Fruit fly (Drosophila melanogaster) S2 (cell line): ENCODE measurements around the gene tfc.

Source experiments
- CG8478 ChIP-seq: fragments of >200 bp; optimal IDR thresholded peaks from 2 replicates; lab custom pipeline; 2018
- CTCF ChIP-seq, 2 experiments: fragments of >200 bp; optimal IDR thresholded peaks; 2 replicates each; lab custom pipeline; 2018

dm6 chr3L:1212113-1212512 is 44.1 kb upstream of the tfc start:
- no peak for TF ChIP-seq CG8478 (lab: Kevin White, UChicago)
- no peak for TF ChIP-seq CTCF (optimal IDR thresholded peaks at IDR 0.05; lab: Kevin White, UChicago)
